Worm (Caenorhabditis elegans): ENCODE data around the gene dcap-1.

- TF ChIP-seq unc-62 (GFP tag; optimal IDR thresholded peaks at IDR 0.05), result no peak
- TF ChIP-seq nhr-12 (tag; optimal IDR thresholded peaks at IDR 0.05), result no peak
- no peak for TF ChIP-seq nhr-28 (tag; optimal IDR thresholded peaks at IDR 0.05)
- no peak for TF ChIP-seq flh-1 (GFP tag; optimal IDR thresholded peaks at IDR 0.05)
- no peak for TF ChIP-seq lin-32 (GFP tag; optimal IDR thresholded peaks at IDR 0.05)
These were observed 1.8 kb upstream of the dcap-1 start, which contains the start of the genes Y55F3AM.13 and mrps-25 for ce11 chrIV:1056263-1056942.

All from whole organism, mixed stage, embryonic.